Worm (Caenorhabditis elegans) whole organism, L4 larva: ENCODE measurements around the gene uaf-2.

Source experiments
- D1046.2 ChIP-seq: fragments of 200-800 bp; sonication (Bioruptor generic); IDR thresholded peaks from 2 replicates; pipeline ENCODE4 v1.3.6; 2022; ENCODE audit warnings: missing genetic modification characterization, missing compliant biosample characterization
- F37D6.2 ChIP-seq: sonication (generic microtip); optimal IDR thresholded peaks from 2 replicates; lab custom pipeline; 2016; ENCODE audit warnings: mild to moderate bottlenecking, missing genetic modification characterization, missing compliant biosample characterization
- T20F7.1 ChIP-seq: fragments of 200-800 bp; sonication (Bioruptor generic); optimal IDR thresholded peaks from 2 replicates; lab custom pipeline; 2018; ENCODE audit warnings: mild to moderate bottlenecking, missing genetic modification characterization, missing compliant biosample characterization
- Y48G9A.11 ChIP-seq: fragments of 200-800 bp; sonication (Bioruptor generic); IDR thresholded peaks from 2 replicates; pipeline ENCODE4 v1.3.6; 2022; ENCODE audit warnings: missing genetic modification reagents, missing genetic modification characterization, missing compliant biosample characterization
- ZK337.2 ChIP-seq: fragments of 200-800 bp; sonication (Bioruptor generic); IDR thresholded peaks from 2 replicates; pipeline ENCODE4 v1.3.6; 2022; ENCODE audit warnings: missing genetic modification reagents, missing genetic modification characterization, missing compliant biosample characterization
- ZK546.5 ChIP-seq, 2 experiments: sonication (generic microtip); optimal IDR thresholded peaks; 2 replicates each; lab custom pipeline; 2017; ENCODE audit warnings: missing biosample characterization in 2 of 2, missing genetic modification characterization in 2 of 2
- aly-2 ChIP-seq: sonication (generic microtip); optimal IDR thresholded peaks from 2 replicates; lab custom pipeline; 2018; ENCODE audit warnings: missing biosample characterization, missing genetic modification characterization
- ama-1 ChIP-seq: fragments of 150-350 bp; optimal IDR thresholded peaks from 2 replicates; lab custom pipeline; 2014; ENCODE audit warnings: inconsistent platforms, mixed read lengths
- ceh-20 ChIP-seq: fragments of 200-800 bp; sonication (Bioruptor generic); IDR thresholded peaks from 2 replicates; pipeline ENCODE4 v1.3.6; 2022; ENCODE audit warnings: missing genetic modification reagents, missing genetic modification characterization, missing compliant biosample characterization
- ceh-28 ChIP-seq: fragments of 150-350 bp; optimal IDR thresholded peaks from 2 replicates; lab custom pipeline; 2014; ENCODE audit warnings: missing biosample characterization, missing genetic modification reagents, missing genetic modification characterization
- ceh-32 ChIP-seq: sonication (generic microtip); optimal IDR thresholded peaks from 2 replicates; lab custom pipeline; 2016; ENCODE audit warnings: mild to moderate bottlenecking, missing genetic modification characterization, missing compliant biosample characterization; ENCODE audit not compliant: poor library complexity
- daf-16 ChIP-seq, 3 experiments: sonication (generic microtip); optimal IDR thresholded peaks; 2 replicates each; lab custom pipeline; 2016 to 2017; ENCODE audit warnings: missing genetic modification characterization in 3 of 3, missing genetic modification reagents in 3 of 3, mild to moderate bottlenecking in 2 of 3, missing compliant biosample characterization in 2 of 3, missing biosample characterization in 1 of 3, moderate library complexity in 1 of 3
- daf-19 ChIP-seq: fragments of 200-800 bp; sonication (Bioruptor generic); conservative IDR thresholded peaks from 2 replicates; pipeline ENCODE4 v1.3.6; 2022; ENCODE audit warnings: missing genetic modification characterization, missing compliant biosample characterization
- dmd-6 ChIP-seq: fragments of 200-800 bp; sonication (Bioruptor generic); IDR thresholded peaks from 2 replicates; pipeline ENCODE4 v1.3.6; 2022; ENCODE audit warnings: missing genetic modification reagents, missing genetic modification characterization, missing compliant biosample characterization
- dpl-1 ChIP-seq: fragments of 150-350 bp; optimal IDR thresholded peaks from 2 replicates; lab custom pipeline; 2014; ENCODE audit warnings: missing biosample characterization, missing genetic modification reagents, missing genetic modification characterization
- duxl-1 ChIP-seq: sonication (generic microtip); optimal IDR thresholded peaks from 2 replicates; lab custom pipeline; 2016; ENCODE audit warnings: mild to moderate bottlenecking, missing genetic modification characterization, moderate library complexity, missing compliant biosample characterization; ENCODE audit not compliant: poor library complexity
- dve-1 ChIP-seq: sonication (generic microtip); optimal IDR thresholded peaks from 2 replicates; lab custom pipeline; 2017; ENCODE audit warnings: antibody characterized with exemption, mild to moderate bottlenecking, missing genetic modification characterization, missing compliant biosample characterization; ENCODE audit not compliant: insufficient read depth
- egl-27 ChIP-seq: sonication (generic microtip); optimal IDR thresholded peaks from 3 replicates; lab custom pipeline; 2017; ENCODE audit warnings: missing biosample characterization, missing genetic modification reagents, missing genetic modification characterization
- hif-1 ChIP-seq, 2 experiments: sonication (generic microtip); optimal IDR thresholded peaks; 2 replicates each; lab custom pipeline; 2016 to 2017; ENCODE audit warnings: missing compliant biosample characterization in 2 of 2, missing genetic modification characterization in 2 of 2, missing genetic modification reagents in 2 of 2, missing genotype in 2 of 2, mild to moderate bottlenecking in 1 of 2
- hlh-30 ChIP-seq: sonication (generic microtip); optimal IDR thresholded peaks from 2 replicates; lab custom pipeline; 2017; ENCODE audit warnings: antibody characterized with exemption, mild to moderate bottlenecking, missing genetic modification characterization, missing compliant biosample characterization; ENCODE audit not compliant: insufficient read depth
- hmg-1.1 ChIP-seq: fragments of 200-800 bp; sonication (Bioruptor generic); IDR thresholded peaks from 2 replicates; pipeline ENCODE4 v1.3.6; 2022; ENCODE audit warnings: missing genetic modification reagents, missing genetic modification characterization, missing compliant biosample characterization
- lin-38 ChIP-seq: fragments of 200-800 bp; sonication (Bioruptor generic); IDR thresholded peaks from 2 replicates; pipeline ENCODE4 v1.3.6; 2022; ENCODE audit warnings: missing genetic modification reagents, missing genetic modification characterization, missing compliant biosample characterization
- lir-3 ChIP-seq: sonication (generic microtip); optimal IDR thresholded peaks from 2 replicates; lab custom pipeline; 2016; ENCODE audit warnings: mild to moderate bottlenecking, missing genetic modification characterization, missing compliant biosample characterization
- mdl-1 ChIP-seq, 2 experiments: fragments of 150-350 bp in 1 of 2; sonication (generic microtip) in 1 of 2; optimal IDR thresholded peaks; 2 replicates each; lab custom pipeline; 2014 to 2017; ENCODE audit warnings: missing biosample characterization in 2 of 2, missing genetic modification characterization in 2 of 2
- mdt-29 ChIP-seq: fragments of 200-800 bp; sonication (Bioruptor generic); IDR thresholded peaks from 2 replicates; pipeline ENCODE4 v1.3.6; 2022; ENCODE audit warnings: missing genetic modification reagents, missing genetic modification characterization, missing compliant biosample characterization
- mep-1 ChIP-seq: fragments of 150-350 bp; sonication (generic microtip); optimal IDR thresholded peaks from 3 replicates; lab custom pipeline; 2014; ENCODE audit warnings: missing biosample characterization, missing genetic modification characterization
- mes-2 ChIP-seq: sonication (generic microtip); optimal IDR thresholded peaks from 2 replicates; lab custom pipeline; 2016; ENCODE audit warnings: missing genotype, mild to moderate bottlenecking, missing genetic modification characterization, missing compliant biosample characterization; ENCODE audit not compliant: poor library complexity, severe bottlenecking
- mxl-3 ChIP-seq: fragments of 200-800 bp; sonication (Bioruptor generic); optimal IDR thresholded peaks from 2 replicates; lab custom pipeline; 2018; ENCODE audit warnings: mild to moderate bottlenecking, missing genetic modification characterization, missing compliant biosample characterization
- nhr-102 ChIP-seq: sonication (generic microtip); optimal IDR thresholded peaks from 2 replicates; lab custom pipeline; 2016; ENCODE audit warnings: mild to moderate bottlenecking, missing genetic modification characterization, moderate library complexity, missing compliant biosample characterization
- nhr-11 ChIP-seq: fragments of 150-350 bp; optimal IDR thresholded peaks from 2 replicates; lab custom pipeline; 2014; ENCODE audit warnings: missing biosample characterization, missing genetic modification characterization
- nhr-111 ChIP-seq: fragments of 200-800 bp; sonication (Bioruptor generic); optimal IDR thresholded peaks from 2 replicates; lab custom pipeline; 2018; ENCODE audit warnings: mild to moderate bottlenecking, missing genetic modification characterization, missing compliant biosample characterization
- nhr-25 ChIP-seq: sonication (generic microtip); optimal IDR thresholded peaks from 2 replicates; lab custom pipeline; 2017; ENCODE audit warnings: missing genetic modification characterization, mild to moderate bottlenecking, missing compliant biosample characterization, antibody characterized with exemption, moderate library complexity, borderline replicate concordance; ENCODE audit not compliant: insufficient read depth
- nhr-28 ChIP-seq: fragments of 150-350 bp; optimal IDR thresholded peaks from 2 replicates; lab custom pipeline; 2014; ENCODE audit warnings: missing biosample characterization, missing genetic modification characterization
- nhr-41 ChIP-seq: fragments of 200-800 bp; sonication (Bioruptor generic); IDR thresholded peaks from 2 replicates; pipeline ENCODE4 v1.3.6; 2022; ENCODE audit warnings: missing genetic modification reagents, missing genetic modification characterization, missing compliant biosample characterization
- nhr-77 ChIP-seq: fragments of 150-350 bp; optimal IDR thresholded peaks from 2 replicates; lab custom pipeline; 2014; ENCODE audit warnings: missing biosample characterization, missing genetic modification characterization
- pha-4 ChIP-seq, 2 experiments: fragments of 150-350 bp in 1 of 2; fragments of 200-800 bp in 1 of 2; sonication (Bioruptor generic) in 1 of 2; IDR thresholded peaks in 1 of 2; optimal IDR thresholded peaks in 1 of 2; 2 replicates each; pipeline versions ENCODE4 v1.3.6 to Lab custom; 2014 to 2022; ENCODE audit warnings: missing genetic modification characterization in 2 of 2, missing genetic modification reagents in 2 of 2, missing biosample characterization in 1 of 2, missing compliant biosample characterization in 1 of 2
- pqm-1 ChIP-seq: sonication (generic microtip); optimal IDR thresholded peaks from 2 replicates; lab custom pipeline; 2017; ENCODE audit warnings: missing biosample characterization, missing genetic modification characterization
- rbr-2 ChIP-seq: sonication (generic microtip); optimal IDR thresholded peaks from 2 replicates; lab custom pipeline; 2016; ENCODE audit warnings: missing genotype, missing genetic modification characterization, missing compliant biosample characterization
- saeg-2 ChIP-seq: fragments of 200-800 bp; sonication (Bioruptor generic); IDR thresholded peaks from 2 replicates; pipeline ENCODE4 v1.3.6; 2022; ENCODE audit warnings: missing genetic modification reagents, missing genetic modification characterization, missing compliant biosample characterization
- sdz-12 ChIP-seq: fragments of 200-800 bp; sonication (Bioruptor generic); optimal IDR thresholded peaks from 2 replicates; lab custom pipeline; 2018; ENCODE audit warnings: mild to moderate bottlenecking, missing genetic modification characterization, missing compliant biosample characterization
- skn-1 ChIP-seq: fragments of 150-350 bp; optimal IDR thresholded peaks from 2 replicates; lab custom pipeline; 2014; ENCODE audit warnings: missing biosample characterization, missing genetic modification characterization
- snpc-1.2 ChIP-seq: fragments of 200-800 bp; sonication (Bioruptor generic); IDR thresholded peaks from 2 replicates; pipeline ENCODE4 v1.3.6; 2022; ENCODE audit warnings: missing genetic modification reagents, missing genetic modification characterization, missing compliant biosample characterization
- spr-1 ChIP-seq: sonication (generic microtip); optimal IDR thresholded peaks from 2 replicates; lab custom pipeline; 2016; ENCODE audit warnings: mild to moderate bottlenecking, missing genetic modification characterization, missing compliant biosample characterization
- zag-1 ChIP-seq: fragments of 150-350 bp; optimal IDR thresholded peaks from 2 replicates; lab custom pipeline; 2014; ENCODE audit warnings: missing biosample characterization, missing genetic modification characterization
- zfp-2 ChIP-seq: sonication (generic microtip); optimal IDR thresholded peaks from 2 replicates; lab custom pipeline; 2016; ENCODE audit warnings: mild to moderate bottlenecking, missing genetic modification characterization, missing compliant biosample characterization
- zfp-3 ChIP-seq: fragments of 200-800 bp; sonication (Bioruptor generic); conservative IDR thresholded peaks from 2 replicates; pipeline ENCODE4 v1.3.6; 2022; ENCODE audit warnings: missing genetic modification reagents, missing genetic modification characterization, missing compliant biosample characterization
- ztf-7 ChIP-seq: fragments of 150-350 bp; optimal IDR thresholded peaks from 2 replicates; lab custom pipeline; 2014; ENCODE audit warnings: missing biosample characterization, missing genetic modification characterization

Gene uaf-2

ce11 chrIV:17087384-17088099 lies 31.0 kb downstream of the uaf-2 start, which contains the start of the genes snx-13 and snr-1:
snx-13 (minus strand) TSS chrIV:17087438.
snr-1 (plus strand) TSS chrIV:17088049.
- TF ChIP-seq saeg-2 (GFP tag; lab: Robert Waterston, UW) = no peak
- TF ChIP-seq dve-1 = peak; percentile 48
- peak; percentile 82 for TF ChIP-seq mep-1 (tag; lab: Kevin White, UChicago)
- peak in 1 of 2 experiments; percentile 65 for TF ChIP-seq mdl-1 (tag; optimal IDR thresholded peaks at IDR 0.05; lab: Kevin White, UChicago)
- no peak for TF ChIP-seq ceh-28 (tag; lab: Kevin White, UChicago)
- no peak for TF ChIP-seq ZK546.5 (tag; optimal IDR thresholded peaks at IDR 0.05; lab: Kevin White, UChicago)
- TF ChIP-seq D1046.2 (GFP tag; lab: Robert Waterston, UW) = peak; percentile 79; the same call in 1 of the 2 replicates
- TF ChIP-seq duxl-1 (tag; lab: Kevin White, UChicago) = no peak
- peak; percentile 64 for TF ChIP-seq Y48G9A.11 (GFP tag; lab: Robert Waterston, UW)
- peak in 1 of 2 experiments; percentile 30 for TF ChIP-seq daf-16 (GFP tag; optimal IDR thresholded peaks at IDR 0.05; lab: Kevin White, UChicago)
- TF ChIP-seq daf-16 (tag; optimal IDR thresholded peaks at IDR 0.05; lab: Kevin White, UChicago) = peak; percentile 39
- peak; percentile 49 for TF ChIP-seq dmd-6 (GFP tag; lab: Robert Waterston, UW)
- TF ChIP-seq nhr-77 (tag; lab: Kevin White, UChicago) = peak; percentile 60
- peak; percentile 70 for TF ChIP-seq rbr-2 (tag; lab: Kevin White, UChicago)
- TF ChIP-seq ZK337.2 (GFP tag; lab: Robert Waterston, UW) = peak; percentile 74; the same call in 1 of the 2 replicates
- no peak for TF ChIP-seq nhr-41 (GFP tag; lab: Robert Waterston, UW)
- TF ChIP-seq pqm-1 (tag; lab: Kevin White, UChicago) = no peak
- TF ChIP-seq hif-1 (tag; optimal IDR thresholded peaks at IDR 0.05; lab: Kevin White, UChicago) = peak in 1 of 2 experiments; percentile 95
- TF ChIP-seq aly-2 (tag; lab: Kevin White, UChicago) = no peak
- peak; percentile 78 for TF ChIP-seq T20F7.1 (GFP tag; lab: Kevin White, UChicago)
- no peak for TF ChIP-seq zfp-3 (GFP tag; lab: Robert Waterston, UW)
- TF ChIP-seq dpl-1 (GFP tag; lab: Kevin White, UChicago) = peak; percentile 69
- TF ChIP-seq mdt-29 (GFP tag; lab: Robert Waterston, UW) = no peak
- no peak for TF ChIP-seq zag-1
- peak; percentile 75 for TF ChIP-seq hmg-1.1
- no peak for TF ChIP-seq daf-19 (GFP tag; lab: Robert Waterston, UW)
- peak; percentile 69 for TF ChIP-seq F37D6.2 (tag; lab: Kevin White, UChicago)
- TF ChIP-seq egl-27 (tag; lab: Kevin White, UChicago) = no peak
- peak; percentile 58 for TF ChIP-seq lir-3
- TF ChIP-seq sdz-12 (GFP tag; lab: Kevin White, UChicago) = peak; percentile 89
- peak; percentile 81 for TF ChIP-seq snpc-1.2
- peak; percentile 98 for TF ChIP-seq lin-38
- no peak for TF ChIP-seq nhr-25 (tag; lab: Kevin White, UChicago)
- no peak for TF ChIP-seq ama-1
- TF ChIP-seq mxl-3 (GFP tag; lab: Kevin White, UChicago) = no peak
- peak; percentile 96 for TF ChIP-seq mes-2 (tag; lab: Kevin White, UChicago)
- no peak for TF ChIP-seq ztf-7 (tag; lab: Kevin White, UChicago)
- peak; percentile 40 for TF ChIP-seq spr-1 (tag; lab: Kevin White, UChicago)
- no peak for TF ChIP-seq ceh-32 (tag; lab: Kevin White, UChicago)
- TF ChIP-seq ceh-20 (GFP tag; lab: Robert Waterston, UW) = no peak
- no peak for TF ChIP-seq nhr-111 (GFP tag; lab: Kevin White, UChicago)
- TF ChIP-seq nhr-11 (tag; lab: Kevin White, UChicago) = peak; percentile 17
- peak; percentile 64 for TF ChIP-seq hlh-30 (tag; lab: Kevin White, UChicago)
- TF ChIP-seq skn-1 = no peak
- TF ChIP-seq nhr-28 (tag; lab: Kevin White, UChicago) = peak; percentile 44
- TF ChIP-seq nhr-102 = peak; percentile 38
- TF ChIP-seq zfp-2 = peak; percentile 62
- peak; percentile 60; the same call in 1 of the 2 replicates for TF ChIP-seq pha-4 (GFP tag; IDR thresholded peaks at IDR 0.05; lab: Robert Waterston, UW)
- TF ChIP-seq pha-4 (tag; optimal IDR thresholded peaks at IDR 0.05; lab: Kevin White, UChicago) = no peak
